Worm (Caenorhabditis elegans): ENCODE measurements around the gene F56D5.6.

The F56D5.6 gene

ce11 chrIV:9381136-9381535 lies 20.6 kb upstream of the F56D5.6 start, which contains the start of gene C10C5.5 (continued):
- TF ChIP-seq bed-1 (GFP tag; IDR thresholded peaks at IDR 0.05) (no peak), ekl-4 (GFP tag; IDR thresholded peaks at IDR 0.05) (no peak), ccch-3 (GFP tag; optimal IDR thresholded peaks at IDR 0.05) (no peak), snpc-1.1 (tag; optimal IDR thresholded peaks at IDR 0.05; ENCODE audit: insufficient read depth) (no peak), nhr-80 (tag; optimal IDR thresholded peaks at IDR 0.05) (no peak)

- TF ChIP-seq snpc-1.1 (tag; optimal IDR thresholded peaks at IDR 0.05; ENCODE audit: insufficient read depth) = no peak
- no peak for TF ChIP-seq dpl-1 (GFP tag; optimal IDR thresholded peaks at IDR 0.05)
- TF ChIP-seq lin-40 (tag; optimal IDR thresholded peaks at IDR 0.05) = no peak
- TF ChIP-seq ztf-26 (tag; optimal IDR thresholded peaks at IDR 0.05) = no peak
- TF ChIP-seq unc-62 (GFP tag; optimal IDR thresholded peaks at IDR 0.05) = no peak
- no peak for TF ChIP-seq madf-3 (GFP tag; IDR thresholded peaks at IDR 0.05)
- no peak for TF ChIP-seq T07F8.4 (tag; optimal IDR thresholded peaks at IDR 0.05)
- no peak for TF ChIP-seq lag-1 (GFP tag; IDR thresholded peaks at IDR 0.05)
- no peak for TF ChIP-seq die-1 (tag; optimal IDR thresholded peaks at IDR 0.05)
- no peak for TF ChIP-seq madf-10 (tag; optimal IDR thresholded peaks at IDR 0.05)
- TF ChIP-seq K11D2.4 (GFP tag; IDR thresholded peaks at IDR 0.05) = no peak
- TF ChIP-seq bed-1 (GFP tag; IDR thresholded peaks at IDR 0.05) = no peak
- TF ChIP-seq sptf-2 (GFP tag; optimal IDR thresholded peaks at IDR 0.05) = no peak
- TF ChIP-seq mxl-1 (tag; optimal IDR thresholded peaks at IDR 0.05) = no peak
- TF ChIP-seq T26A5.8 (tag; optimal IDR thresholded peaks at IDR 0.05) = no peak
These were observed 16.9 kb upstream of the F56D5.6 start, which contains the start of gene C10C5.7 for ce11 chrIV:9384826-9385225. Gene C10C5.7, plus strand, starts transcription at chrIV:9385126.

- TF ChIP-seq B0035.1 (tag; optimal IDR thresholded peaks at IDR 0.05) (no peak), mcd-1 (GFP tag; IDR thresholded peaks at IDR 0.05) (peak; percentile 94), snpc-3.4 (tag; optimal IDR thresholded peaks at IDR 0.05) (no peak), attf-5 (GFP tag; optimal IDR thresholded peaks at IDR 0.05) (peak; percentile 57), snpc-1.3 (tag; optimal IDR thresholded peaks at IDR 0.05; ENCODE audit: insufficient read depth) (no peak), snpc-1.1 (tag; optimal IDR thresholded peaks at IDR 0.05; ENCODE audit: insufficient read depth) (no peak), sdz-38 (tag; optimal IDR thresholded peaks at IDR 0.05) (no peak), rcor-1 (GFP tag; IDR thresholded peaks at IDR 0.05) (no peak), nhr-90 (tag; optimal IDR thresholded peaks at IDR 0.05) (no peak), ztf-18 (tag; optimal IDR thresholded peaks at IDR 0.05) (no peak), bed-1 (GFP tag; IDR thresholded peaks at IDR 0.05) (no peak), T26A5.8 (tag; optimal IDR thresholded peaks at IDR 0.05) (no peak), K11D2.4 (GFP tag; IDR thresholded peaks at IDR 0.05) (no peak), madf-8 (GFP tag; conservative IDR thresholded peaks at IDR 0.05) (no peak), egrh-3 (GFP tag; IDR thresholded peaks at IDR 0.05) (no peak), nhr-27 (tag; optimal IDR thresholded peaks at IDR 0.05) (no peak), efl-1 (GFP tag; optimal IDR thresholded peaks at IDR 0.05) (peak; percentile 74), ztf-28 (GFP tag; IDR thresholded peaks at IDR 0.05) (no peak), cebp-1 (GFP tag; IDR thresholded peaks at IDR 0.05) (no peak), cebp-1 (tag; optimal IDR thresholded peaks at IDR 0.05) (peak; percentile 79), lin-54 (GFP tag; optimal IDR thresholded peaks at IDR 0.05) (peak; percentile 80), nfyb-1 (GFP tag; IDR thresholded peaks at IDR 0.05) (no peak), let-526 (GFP tag; IDR thresholded peaks at IDR 0.05) (no peak), Y53F4B.3 (GFP tag; IDR thresholded peaks at IDR 0.05) (no peak), dpl-1 (GFP tag; optimal IDR thresholded peaks at IDR 0.05) (peak; percentile 52), ztf-25 (GFP tag; IDR thresholded peaks at IDR 0.05) (no peak), lin-35 (GFP tag; optimal IDR thresholded peaks at IDR 0.05) (peak in 2 of 3 experiments; percentile 39 to 78), ztf-26 (tag; optimal IDR thresholded peaks at IDR 0.05) (no peak), Y79H2A.3 (GFP tag; conservative IDR thresholded peaks at IDR 0.05) (no peak)
These were observed 15.7 kb upstream of the F56D5.6 start, which contains the start of gene daf-15 for ce11 chrIV:9386038-9386437. Gene daf-15, plus strand, starts transcription at chrIV:9386208.

Measured in whole organism, young adult.